Worm (Caenorhabditis elegans) whole organism, mixed stage, embryonic: ENCODE results near the gene dhs-18.
A peak's percentile ranks its signal among the peaks of the same experiment; 100 is the strongest.

Source experiments
- M03D4.4 ChIP-seq: sonication (generic microtip); optimal IDR thresholded peaks from 2 replicates; lab custom pipeline; 2017; ENCODE audit warnings: mild to moderate bottlenecking, missing genetic modification characterization, missing compliant biosample characterization
- bed-3 ChIP-seq: fragments of 200-800 bp; sonication (Bioruptor generic); optimal IDR thresholded peaks from 3 replicates; lab custom pipeline; 2018; ENCODE audit warnings: mild to moderate bottlenecking, missing genetic modification characterization, moderate library complexity, missing compliant biosample characterization
- blmp-1 ChIP-seq: fragments of 150-350 bp; optimal IDR thresholded peaks from 2 replicates; lab custom pipeline; 2014; ENCODE audit warnings: missing biosample characterization, missing genetic modification characterization
- ceh-39 ChIP-seq: fragments of 150-350 bp; optimal IDR thresholded peaks from 2 replicates; lab custom pipeline; 2014; ENCODE audit warnings: missing biosample characterization, missing genetic modification characterization
- ceh-43 ChIP-seq: fragments of 200-800 bp; sonication (Bioruptor generic); optimal IDR thresholded peaks from 2 replicates; lab custom pipeline; 2018; ENCODE audit warnings: mild to moderate bottlenecking, missing genetic modification characterization, moderate library complexity, missing compliant biosample characterization
- ces-1 ChIP-seq: fragments of 150-350 bp; optimal IDR thresholded peaks from 2 replicates; lab custom pipeline; 2014; ENCODE audit warnings: missing biosample characterization, missing genetic modification reagents, missing genetic modification characterization
- cnd-1 ChIP-seq: fragments of 200-800 bp; sonication (Bioruptor generic); optimal IDR thresholded peaks from 2 replicates; lab custom pipeline; 2018; ENCODE audit warnings: mild to moderate bottlenecking, missing genetic modification characterization, missing compliant biosample characterization
- drap-1 ChIP-seq: fragments of 200-800 bp; sonication (Bioruptor generic); optimal IDR thresholded peaks from 3 replicates; lab custom pipeline; 2018; ENCODE audit warnings: mild to moderate bottlenecking, missing genetic modification characterization, missing compliant biosample characterization
- elt-1 ChIP-seq: sonication (generic microtip); optimal IDR thresholded peaks from 2 replicates; lab custom pipeline; 2017; ENCODE audit warnings: missing genetic modification characterization, mild to moderate bottlenecking, missing compliant biosample characterization, antibody characterized with exemption, moderate library complexity, borderline replicate concordance; ENCODE audit not compliant: insufficient read depth
- elt-3 ChIP-seq: fragments of 150-350 bp; optimal IDR thresholded peaks from 2 replicates; lab custom pipeline; 2014; ENCODE audit warnings: missing biosample characterization, missing genetic modification characterization
- flh-1 ChIP-seq: fragments of 200-800 bp; sonication (Bioruptor generic); optimal IDR thresholded peaks from 2 replicates; lab custom pipeline; 2018; ENCODE audit warnings: mild to moderate bottlenecking, missing genetic modification characterization, moderate library complexity, missing compliant biosample characterization
- ham-2 ChIP-seq: fragments of 200-800 bp; sonication (Bioruptor generic); optimal IDR thresholded peaks from 2 replicates; lab custom pipeline; 2018; ENCODE audit warnings: mild to moderate bottlenecking, missing genetic modification characterization, missing compliant biosample characterization
- hlh-1 ChIP-seq: fragments of 150-350 bp; optimal IDR thresholded peaks from 2 replicates; lab custom pipeline; 2014; ENCODE audit warnings: missing biosample characterization, missing genetic modification reagents, missing genetic modification characterization
- lin-13 ChIP-seq: fragments of 150-350 bp; optimal IDR thresholded peaks from 2 replicates; lab custom pipeline; 2014; ENCODE audit warnings: missing biosample characterization, missing genetic modification characterization
- lin-32 ChIP-seq: fragments of 200-800 bp; sonication (Bioruptor generic); optimal IDR thresholded peaks from 2 replicates; lab custom pipeline; 2018; ENCODE audit warnings: mild to moderate bottlenecking, missing genetic modification characterization, missing compliant biosample characterization
- lsy-2 ChIP-seq: fragments of 150-350 bp; optimal IDR thresholded peaks from 2 replicates; lab custom pipeline; 2014; ENCODE audit warnings: missing biosample characterization, missing genetic modification characterization
- mab-5 ChIP-seq: fragments of 150-350 bp; optimal IDR thresholded peaks from 2 replicates; lab custom pipeline; 2014; ENCODE audit warnings: missing biosample characterization, missing genetic modification characterization
- mls-2 ChIP-seq: sonication (generic microtip); optimal IDR thresholded peaks from 2 replicates; lab custom pipeline; 2016; ENCODE audit warnings: mild to moderate bottlenecking, missing genetic modification characterization, moderate library complexity, missing compliant biosample characterization
- nhr-12 ChIP-seq: fragments of 150-350 bp; optimal IDR thresholded peaks from 2 replicates; lab custom pipeline; 2014; ENCODE audit warnings: missing biosample characterization, missing genetic modification characterization
- nhr-2 ChIP-seq: fragments of 150-350 bp; optimal IDR thresholded peaks from 2 replicates; lab custom pipeline; 2014; ENCODE audit warnings: missing biosample characterization, missing genetic modification characterization
- nhr-28 ChIP-seq: fragments of 150-350 bp; optimal IDR thresholded peaks from 2 replicates; lab custom pipeline; 2014; ENCODE audit warnings: missing biosample characterization, missing genetic modification characterization
- nhr-76 ChIP-seq: sonication (generic microtip); optimal IDR thresholded peaks from 2 replicates; lab custom pipeline; 2017; ENCODE audit warnings: missing biosample characterization, missing genetic modification characterization
- pha-4 ChIP-seq: fragments of 150-350 bp; optimal IDR thresholded peaks from 2 replicates; lab custom pipeline; 2018; ENCODE audit warnings: missing biosample characterization, missing genetic modification reagents, missing genetic modification characterization
- tbx-8 ChIP-seq: fragments of 200-800 bp; sonication (Bioruptor generic); optimal IDR thresholded peaks from 2 replicates; lab custom pipeline; 2018; ENCODE audit warnings: mild to moderate bottlenecking, missing genetic modification characterization, moderate library complexity, missing compliant biosample characterization
- unc-120 ChIP-seq: sonication (generic microtip); optimal IDR thresholded peaks from 2 replicates; lab custom pipeline; 2017; ENCODE audit warnings: missing genetic modification characterization, missing compliant biosample characterization; ENCODE audit not compliant: poor library complexity, severe bottlenecking
- unc-39 ChIP-seq: fragments of 150-350 bp; optimal IDR thresholded peaks from 2 replicates; lab custom pipeline; 2014; ENCODE audit warnings: missing biosample characterization, missing genetic modification characterization
- unc-62 ChIP-seq: fragments of 150-350 bp; optimal IDR thresholded peaks from 2 replicates; lab custom pipeline; 2014; ENCODE audit warnings: missing biosample characterization, missing genetic modification reagents, missing genetic modification characterization
- ztf-11 ChIP-seq: fragments of 150-350 bp; optimal IDR thresholded peaks from 2 replicates; lab custom pipeline; 2014; ENCODE audit warnings: missing biosample characterization, missing genetic modification characterization

dhs-18 gene

ce11 chrV:11076403-11076802 is 29.8 kb upstream of the dhs-18 start:
- TF ChIP-seq hlh-1 (tag; lab: Kevin White, UChicago), result no peak
- TF ChIP-seq cnd-1 (tag; lab: Kevin White, UChicago), result no peak
- TF ChIP-seq elt-1 (tag; lab: Kevin White, UChicago), result peak; percentile 92
- TF ChIP-seq nhr-2 (tag; lab: Kevin White, UChicago), result no peak
- no peak for TF ChIP-seq unc-120 (tag; lab: Kevin White, UChicago)
- TF ChIP-seq ceh-43, result no peak
- TF ChIP-seq elt-3 (tag; lab: Kevin White, UChicago), result no peak
- no peak for TF ChIP-seq lin-32 (GFP tag; lab: Kevin White, UChicago)

- no peak for TF ChIP-seq lin-13 (tag; lab: Kevin White, UChicago)
These were observed 29.4 kb upstream of the dhs-18 start for ce11 chrV:11076028-11076402.

- TF ChIP-seq drap-1 (peak; percentile 3), mls-2 (tag; lab: Kevin White, UChicago) (no peak), ceh-39 (tag; lab: Kevin White, UChicago) (no peak), lin-32 (GFP tag; lab: Kevin White, UChicago) (no peak), unc-120 (tag; lab: Kevin White, UChicago) (peak; percentile 8), ceh-43 (no peak), ces-1 (GFP tag; lab: Kevin White, UChicago) (no peak), hlh-1 (tag; lab: Kevin White, UChicago) (no peak), nhr-28 (no peak), blmp-1 (tag; lab: Kevin White, UChicago) (no peak), elt-3 (tag; lab: Kevin White, UChicago) (no peak), bed-3 (no peak), cnd-1 (tag; lab: Kevin White, UChicago) (no peak), unc-39 (tag; lab: Kevin White, UChicago) (no peak)
These were observed 28.8 kb upstream of the dhs-18 start for ce11 chrV:11075209-11076027.

ce11 chrV:11074448-11074847 is 27.8 kb upstream of the dhs-18 start, which contains the start of gene act-3:
act-3 (minus strand) TSS chrV:11074498.
- no peak for TF ChIP-seq tbx-8 (GFP tag; lab: Kevin White, UChicago)
- TF ChIP-seq pha-4 (tag; lab: Kevin White, UChicago), result peak; percentile 3
- peak; percentile 6 for TF ChIP-seq unc-62 (GFP tag; lab: Kevin White, UChicago)
- no peak for TF ChIP-seq ztf-11 (tag; lab: Kevin White, UChicago)
- no peak for TF ChIP-seq blmp-1 (tag; lab: Kevin White, UChicago)
- no peak for TF ChIP-seq lsy-2
- no peak for TF ChIP-seq M03D4.4
- TF ChIP-seq elt-1 (tag; lab: Kevin White, UChicago), result no peak
- no peak for TF ChIP-seq ceh-39 (tag; lab: Kevin White, UChicago)
- TF ChIP-seq nhr-76 (tag; lab: Kevin White, UChicago), result no peak
- peak; percentile 93 for TF ChIP-seq unc-120 (tag; lab: Kevin White, UChicago)
- TF ChIP-seq ces-1 (GFP tag; lab: Kevin White, UChicago), result no peak
- no peak for TF ChIP-seq lin-32 (GFP tag; lab: Kevin White, UChicago)
- TF ChIP-seq ham-2 (GFP tag; lab: Kevin White, UChicago), result no peak
- no peak for TF ChIP-seq nhr-12
- peak; percentile 84 for TF ChIP-seq hlh-1 (tag; lab: Kevin White, UChicago)
- no peak for TF ChIP-seq mab-5 (tag; lab: Kevin White, UChicago)
- TF ChIP-seq flh-1 (GFP tag; lab: Kevin White, UChicago), result no peak

- peak; percentile 36 for TF ChIP-seq unc-120 (tag; lab: Kevin White, UChicago)
- no peak for TF ChIP-seq unc-39 (tag; lab: Kevin White, UChicago)
These were observed 26.7 kb upstream of the dhs-18 start for ce11 chrV:11073354-11073753.
